Fruit fly (Drosophila melanogaster) whole organism, embryonic: ENCODE results near the gene DCAF12.

ENCODE experiments used
- ATbp ChIP-seq: fragments of 200-800 bp; sonication (Bioruptor generic); optimal IDR thresholded peaks from 2 replicates; lab custom pipeline; 2017; ENCODE audit warnings: missing biosample characterization, mild to moderate bottlenecking, missing genetic modification characterization, missing genetic modification reagents
- Ada2b ChIP-seq: fragments of 200-800 bp; sonication (Bioruptor generic); IDR thresholded peaks from 2 replicates; pipeline ENCODE4 v1.3.6; 2022; ENCODE audit warnings: missing biosample characterization, missing genetic modification characterization
- Antp ChIP-seq: fragments of 200-800 bp; sonication (Bioruptor generic); optimal IDR thresholded peaks from 3 replicates; lab custom pipeline; 2016; ENCODE audit warnings: missing biosample characterization, missing genetic modification characterization
- Blimp-1 ChIP-seq: fragments of 200-800 bp; sonication (Bioruptor generic); optimal IDR thresholded peaks from 3 replicates; lab custom pipeline; 2018; ENCODE audit warnings: missing biosample characterization, missing genetic modification characterization, mild to moderate bottlenecking, moderate library complexity, missing genetic modification reagents
- C15 ChIP-seq: fragments of 200-800 bp; sonication (Bioruptor generic); IDR thresholded peaks from 3 replicates; pipeline ENCODE4 v1.3.6; 2022; ENCODE audit warnings: missing biosample characterization, missing genetic modification characterization
- CG11504 ChIP-seq: fragments of 200-800 bp; sonication (Bioruptor generic); optimal IDR thresholded peaks from 3 replicates; lab custom pipeline; 2019; ENCODE audit warnings: missing biosample characterization, mild to moderate bottlenecking, missing genetic modification characterization, moderate library complexity
- CG12769 ChIP-seq: fragments of 200-800 bp; sonication (Bioruptor generic); optimal IDR thresholded peaks from 2 replicates; lab custom pipeline; 2019; ENCODE audit warnings: missing biosample characterization, mild to moderate bottlenecking, missing genetic modification characterization, moderate library complexity
- CG16779 ChIP-seq: fragments of 200-800 bp; sonication (Bioruptor generic); IDR thresholded peaks from 2 replicates; pipeline ENCODE4 v1.3.6; 2022; ENCODE audit warnings: missing biosample characterization, missing genetic modification characterization
- CG1832 ChIP-seq: fragments of 200-800 bp; sonication (Bioruptor generic); optimal IDR thresholded peaks from 2 replicates; lab custom pipeline; 2017; ENCODE audit warnings: missing biosample characterization, mild to moderate bottlenecking, missing genetic modification characterization, inconsistent platforms
- CG18476 ChIP-seq: fragments of 200-800 bp; sonication (Bioruptor generic); optimal IDR thresholded peaks from 2 replicates; lab custom pipeline; 2016; ENCODE audit warnings: missing biosample characterization, mild to moderate bottlenecking, missing genetic modification characterization
- CG2678 ChIP-seq: fragments of 200-800 bp; sonication (Bioruptor generic); optimal IDR thresholded peaks from 3 replicates; lab custom pipeline; 2019; ENCODE audit warnings: missing biosample characterization, mild to moderate bottlenecking, missing genetic modification characterization, moderate library complexity
- CG30431 ChIP-seq: fragments of 200-800 bp; sonication (Bioruptor generic); optimal IDR thresholded peaks from 2 replicates; lab custom pipeline; 2017; ENCODE audit warnings: missing biosample characterization, missing genetic modification characterization
- CG31388 ChIP-seq: fragments of 200-800 bp; sonication (Bioruptor generic); optimal IDR thresholded peaks from 2 replicates; lab custom pipeline; 2016; ENCODE audit warnings: missing biosample characterization, missing genetic modification characterization
- CG34376 ChIP-seq: fragments of 200-800 bp; sonication (Bioruptor generic); optimal IDR thresholded peaks from 2 replicates; lab custom pipeline; 2018; ENCODE audit warnings: missing biosample characterization, mild to moderate bottlenecking, missing genetic modification characterization
- CG3838 ChIP-seq: fragments of 200-800 bp; sonication (Bioruptor generic); optimal IDR thresholded peaks from 3 replicates; lab custom pipeline; 2016; ENCODE audit warnings: missing biosample characterization, missing genetic modification characterization
- CG6654 ChIP-seq: fragments of 200-800 bp; sonication (Bioruptor generic); optimal IDR thresholded peaks from 2 replicates; lab custom pipeline; 2017; ENCODE audit warnings: missing biosample characterization, mild to moderate bottlenecking, missing genetic modification characterization
- CG7963 ChIP-seq: fragments of 200-800 bp; sonication (Bioruptor generic); IDR thresholded peaks from 3 replicates; pipeline ENCODE4 v1.3.6; 2022; ENCODE audit warnings: missing biosample characterization, missing genetic modification characterization; ENCODE audit not compliant: partially characterized antibody
- CG8924 ChIP-seq: fragments of 200-800 bp; optimal IDR thresholded peaks from 3 replicates; lab custom pipeline; 2019; ENCODE audit warnings: missing biosample characterization, mild to moderate bottlenecking, missing genetic modification characterization, moderate library complexity
- D ChIP-seq, 2 experiments: fragments of 200-800 bp in 1 of 2; fragments of >200 bp in 1 of 2; sonication (Bioruptor generic) in 1 of 2; optimal IDR thresholded peaks; 2 replicates in 1 of 2; 3 replicates in 1 of 2; lab custom pipeline; 2017; ENCODE audit warnings: mild to moderate bottlenecking in 1 of 2, missing biosample characterization in 1 of 2, missing genetic modification characterization in 1 of 2, missing genetic modification reagents in 1 of 2
- Deaf1 ChIP-seq: fragments of 200-800 bp; optimal IDR thresholded peaks from 3 replicates; lab custom pipeline; 2019; ENCODE audit warnings: missing biosample characterization, mild to moderate bottlenecking, missing genetic modification characterization, moderate library complexity
- H15 ChIP-seq: fragments of 200-800 bp; sonication (Bioruptor generic); IDR thresholded peaks from 3 replicates; pipeline ENCODE4 v1.3.6; 2022; ENCODE audit warnings: missing biosample characterization, missing genetic modification characterization
- H2.0 ChIP-seq: fragments of 200-800 bp; sonication (Bioruptor generic); IDR thresholded peaks from 2 replicates; pipeline ENCODE4 v1.3.6; 2022; ENCODE audit warnings: missing biosample characterization, missing genetic modification characterization
- HmgD ChIP-seq: fragments of 200-800 bp; sonication (Bioruptor generic); optimal IDR thresholded peaks from 3 replicates; lab custom pipeline; 2016; ENCODE audit warnings: missing biosample characterization, missing genetic modification characterization
- Mes4 ChIP-seq: fragments of 200-800 bp; sonication (Bioruptor generic); optimal IDR thresholded peaks from 2 replicates; lab custom pipeline; 2016; ENCODE audit warnings: missing biosample characterization, missing genetic modification characterization
- Nf-YB ChIP-seq: fragments of 200-800 bp; sonication (Bioruptor generic); optimal IDR thresholded peaks from 3 replicates; lab custom pipeline; 2019; ENCODE audit warnings: missing biosample characterization, mild to moderate bottlenecking, missing genetic modification characterization, moderate library complexity
- Nf-YC ChIP-seq: fragments of 200-800 bp; optimal IDR thresholded peaks from 3 replicates; lab custom pipeline; 2019; ENCODE audit warnings: missing biosample characterization, mild to moderate bottlenecking, missing genetic modification characterization, moderate library complexity
- Sox102F ChIP-seq: fragments of 200-800 bp; sonication (Bioruptor generic); optimal IDR thresholded peaks from 2 replicates; lab custom pipeline; 2018; ENCODE audit warnings: missing biosample characterization, mild to moderate bottlenecking, missing genetic modification characterization, moderate library complexity
- az2 ChIP-seq: fragments of 200-800 bp; sonication (Bioruptor generic); optimal IDR thresholded peaks from 3 replicates; lab custom pipeline; 2016; ENCODE audit warnings: missing biosample characterization, missing genetic modification characterization
- bigmax ChIP-seq: fragments of 200-800 bp; sonication (Bioruptor generic); optimal IDR thresholded peaks from 2 replicates; lab custom pipeline; 2018; ENCODE audit warnings: missing biosample characterization, mild to moderate bottlenecking, missing genetic modification characterization
- btn ChIP-seq: fragments of 200-800 bp; sonication (Bioruptor generic); optimal IDR thresholded peaks from 2 replicates; lab custom pipeline; 2016; ENCODE audit warnings: missing biosample characterization, missing genetic modification characterization
- cg ChIP-seq: fragments of 200-800 bp; sonication (Bioruptor generic); optimal IDR thresholded peaks from 3 replicates; lab custom pipeline; 2019; ENCODE audit warnings: missing biosample characterization, mild to moderate bottlenecking, missing genetic modification characterization, moderate library complexity
- dan ChIP-seq: fragments of 200-800 bp; sonication (Bioruptor generic); IDR thresholded peaks from 2 replicates; pipeline ENCODE4 v1.3.6; 2022; ENCODE audit warnings: missing biosample characterization, missing genetic modification characterization
- dm ChIP-seq: fragments of 200-800 bp; sonication (Bioruptor generic); optimal IDR thresholded peaks from 3 replicates; lab custom pipeline; 2016; ENCODE audit warnings: missing biosample characterization, missing genetic modification characterization
- fd64A ChIP-seq: fragments of 200-800 bp; sonication (Bioruptor generic); optimal IDR thresholded peaks from 3 replicates; lab custom pipeline; 2018; ENCODE audit warnings: missing biosample characterization, mild to moderate bottlenecking, missing genetic modification characterization
- hkb ChIP-seq, 2 experiments: fragments of 200-800 bp in 1 of 2; fragments of >200 bp in 1 of 2; sonication (Bioruptor generic) in 1 of 2; IDR thresholded peaks in 1 of 2; optimal IDR thresholded peaks in 1 of 2; 2 replicates each; pipeline versions ENCODE4 v1.3.6 to Lab custom; 2017 to 2022; ENCODE audit warnings: missing biosample characterization in 1 of 2, missing genetic modification characterization in 1 of 2
- lilli ChIP-seq: fragments of 200-800 bp; sonication (Bioruptor generic); optimal IDR thresholded peaks from 3 replicates; lab custom pipeline; 2016; ENCODE audit warnings: missing biosample characterization, missing genetic modification characterization
- mirr ChIP-seq: fragments of 200-800 bp; sonication (Bioruptor generic); optimal IDR thresholded peaks from 3 replicates; lab custom pipeline; 2018; ENCODE audit warnings: missing biosample characterization, mild to moderate bottlenecking, missing genetic modification characterization
- nerfin-1 ChIP-seq: fragments of 200-800 bp; sonication (Bioruptor generic); optimal IDR thresholded peaks from 3 replicates; lab custom pipeline; 2019; ENCODE audit warnings: missing biosample characterization, mild to moderate bottlenecking, missing genetic modification characterization, moderate library complexity
- oc ChIP-seq: fragments of 200-800 bp; sonication (Bioruptor generic); optimal IDR thresholded peaks from 2 replicates; lab custom pipeline; 2018; ENCODE audit warnings: missing biosample characterization, mild to moderate bottlenecking, missing genetic modification characterization, moderate library complexity
- pb ChIP-seq: fragments of 200-800 bp; sonication (Bioruptor generic); optimal IDR thresholded peaks from 3 replicates; lab custom pipeline; 2016; ENCODE audit warnings: missing biosample characterization, missing genetic modification characterization
- run ChIP-seq: fragments of 200-800 bp; sonication (Bioruptor generic); optimal IDR thresholded peaks from 3 replicates; lab custom pipeline; 2018; ENCODE audit warnings: missing biosample characterization, mild to moderate bottlenecking, missing genetic modification characterization
- schlank ChIP-seq: fragments of 200-800 bp; sonication (Bioruptor generic); optimal IDR thresholded peaks from 2 replicates; lab custom pipeline; 2018; ENCODE audit warnings: missing biosample characterization, mild to moderate bottlenecking, missing genetic modification characterization
- scrt ChIP-seq: fragments of 200-800 bp; sonication (Bioruptor generic); optimal IDR thresholded peaks from 2 replicates; lab custom pipeline; 2018; ENCODE audit warnings: missing biosample characterization, mild to moderate bottlenecking, missing genetic modification characterization, moderate library complexity
- sens ChIP-seq: fragments of 200-800 bp; sonication (Bioruptor generic); peaks from one replicate; lab custom pipeline; 2016; ENCODE audit warnings: missing biosample characterization, missing genetic modification characterization
- sug ChIP-seq: fragments of 200-800 bp; optimal IDR thresholded peaks from 2 replicates; lab custom pipeline; 2019; ENCODE audit warnings: missing biosample characterization, mild to moderate bottlenecking, missing genetic modification characterization, moderate library complexity
- zf30C ChIP-seq: fragments of 200-800 bp; sonication (Bioruptor generic); optimal IDR thresholded peaks from 3 replicates; lab custom pipeline; 2018; ENCODE audit warnings: missing biosample characterization, mild to moderate bottlenecking, missing genetic modification characterization

Gene DCAF12

DNA sequence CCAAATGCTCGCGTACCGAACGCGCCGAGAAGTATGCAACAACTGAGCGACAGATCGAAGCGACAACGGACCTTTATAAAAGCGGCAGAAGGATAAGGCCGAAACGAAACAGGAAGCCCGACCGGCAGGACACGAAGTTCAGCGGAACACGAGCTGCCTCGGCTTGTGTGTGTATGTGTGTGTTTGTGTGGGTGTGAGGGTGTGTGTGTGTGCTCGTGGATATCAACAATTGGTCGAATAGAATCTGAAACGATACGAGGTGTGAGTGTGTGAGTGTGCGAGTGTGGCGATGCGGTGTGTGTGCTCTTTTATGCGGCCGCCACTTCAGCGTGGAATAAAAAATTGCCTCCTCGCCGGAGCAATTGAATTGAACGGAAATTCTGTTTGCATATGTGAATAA is 11.4 kb downstream of the DCAF12 start, which contains the start of gene Tk:
TSS of gene Tk (minus strand) at position 57 of the 400 bp plus-strand sequence.
- TF ChIP-seq HmgD (no peak), CG3838 (GFP tag; lab: Kevin White, UChicago) (no peak), H2.0 (no peak), fd64A (no peak), dan (GFP tag; lab: Robert Waterston, UW) (no peak), Deaf1 (tag; lab: Kevin White, UChicago) (peak; percentile 96), Nf-YB (GFP tag; lab: Kevin White, UChicago) (peak; percentile 79), CG16779 (GFP tag; lab: Robert Waterston, UW) (no peak), CG1832 (GFP tag; lab: Kevin White, UChicago) (no peak), C15 (GFP tag; lab: Robert Waterston, UW) (no peak), Nf-YC (tag; lab: Kevin White, UChicago) (peak; percentile 94), mirr (GFP tag; lab: Kevin White, UChicago) (no peak), cg (GFP tag; lab: Kevin White, UChicago) (peak; percentile 63), CG12769 (tag; lab: Kevin White, UChicago) (no peak), Antp (GFP tag; lab: Kevin White, UChicago) (no peak), ATbp (no peak), CG8924 (tag; lab: Kevin White, UChicago) (no peak), scrt (GFP tag; lab: Kevin White, UChicago) (peak; percentile 51), CG7963 (GFP tag; lab: Robert Waterston, UW) (no peak), oc (tag; lab: Kevin White, UChicago) (no peak), sug (no peak), schlank (tag; lab: Kevin White, UChicago) (no peak), az2 (no peak), sens (no peak), Blimp-1 (GFP tag; lab: Kevin White, UChicago) (peak; percentile 4), hkb (optimal IDR thresholded peaks at IDR 0.05; lab: Kevin White, UChicago) (no peak), hkb (GFP tag; IDR thresholded peaks at IDR 0.05; lab: Robert Waterston, UW) (no peak), btn (GFP tag; lab: Kevin White, UChicago) (no peak), Ada2b (no peak), Sox102F (no peak), dm (no peak), Mes4 (GFP tag; lab: Kevin White, UChicago) (no peak), run (no peak), zf30C (GFP tag; lab: Kevin White, UChicago) (no peak), H15 (no peak), pb (GFP tag; lab: Kevin White, UChicago) (no peak), D (optimal IDR thresholded peaks at IDR 0.05; lab: Kevin White, UChicago) (peak; percentile 27), D (GFP tag; optimal IDR thresholded peaks at IDR 0.05; lab: Kevin White, UChicago) (no peak), CG34376 (GFP tag; lab: Kevin White, UChicago) (no peak), CG2678 (tag; lab: Kevin White, UChicago) (no peak), CG31388 (no peak), CG11504 (tag; lab: Kevin White, UChicago) (peak; percentile 25), nerfin-1 (no peak), lilli (GFP tag; lab: Kevin White, UChicago) (no peak), CG18476 (GFP tag; lab: Kevin White, UChicago) (no peak), CG30431 (GFP tag; lab: Kevin White, UChicago) (no peak), CG6654 (no peak), bigmax (GFP tag; lab: Kevin White, UChicago) (no peak)
